Fruit fly (Drosophila melanogaster): Measurements from ENCODE around the gene dimm.

dimm gene

dm6 chr2L:21316716-21317115 is 14.8 kb upstream of the dimm start:
- no peak for TF ChIP-seq noc (tag; optimal IDR thresholded peaks at IDR 0.05)

- TF ChIP-seq noc (tag; optimal IDR thresholded peaks at IDR 0.05), result no peak
These were observed 9.4 kb upstream of the dimm start for dm6 chr2L:21322161-21322560.

dm6 chr2L:21324438-21324890 is 7.1 kb upstream of the dimm start:
- no peak for TF ChIP-seq noc (tag; optimal IDR thresholded peaks at IDR 0.05)

dm6 chr2L:21329353-21329752 is 2.2 kb upstream of the dimm start:
- no peak for TF ChIP-seq noc (tag; optimal IDR thresholded peaks at IDR 0.05)

- TF ChIP-seq noc (tag; optimal IDR thresholded peaks at IDR 0.05), result no peak
These were observed 733 bp upstream of the dimm start for dm6 chr2L:21330823-21331222.

dm6 chr2L:21341706-21342105 is 10.2 kb downstream of the dimm start:
- TF ChIP-seq noc (tag; optimal IDR thresholded peaks at IDR 0.05), result no peak

- no peak for TF ChIP-seq noc (tag; optimal IDR thresholded peaks at IDR 0.05)
These were observed 12.7 kb downstream of the dimm start, which contains the start of gene Tsp39D for dm6 chr2L:21344203-21344753. Tsp39D (plus strand) TSS chr2L:21344607.

dm6 chr2L:21360916-21361315 is 29.4 kb downstream of the dimm start, which contains the start of gene dtr:
dtr (plus strand) TSS chr2L:21361216.
- no peak for TF ChIP-seq noc (tag; optimal IDR thresholded peaks at IDR 0.05)

- TF ChIP-seq noc (tag; optimal IDR thresholded peaks at IDR 0.05), result peak; percentile 90
These were observed 35.7 kb downstream of the dimm start for dm6 chr2L:21367296-21367695.

- no peak for TF ChIP-seq noc (tag; optimal IDR thresholded peaks at IDR 0.05)
These were observed 38.0 kb downstream of the dimm start, which contains the start of gene Gr39b for dm6 chr2L:21369606-21370005. Gr39b (minus strand) TSS chr2L:21369706.

dm6 chr2L:21370886-21371285 is 39.3 kb downstream of the dimm start, which contains the start of gene CG8665:
CG8665 (plus strand) TSS chr2L:21371227.
- TF ChIP-seq noc (tag; optimal IDR thresholded peaks at IDR 0.05), result peak; percentile 93

dm6 chr2L:21377984-21378383 is 46.4 kb downstream of the dimm start:
- no peak for TF ChIP-seq noc (tag; optimal IDR thresholded peaks at IDR 0.05)

- TF ChIP-seq noc (tag; optimal IDR thresholded peaks at IDR 0.05), result no peak
These were observed 48.3 kb downstream of the dimm start, which contains the start of gene nrv3 for dm6 chr2L:21379790-21380349. nrv3 (plus strand) TSS chr2L:21380000.

dm6 chr2L:21381379-21381778 is 49.8 kb downstream of the dimm start:
- TF ChIP-seq noc (tag; optimal IDR thresholded peaks at IDR 0.05), result no peak
